Fruit fly (Drosophila melanogaster) whole organism, wandering third instar larva: Measurements from ENCODE around the gene Spase25.

Experiments
- CrebA ChIP-seq: fragments of 200-800 bp; sonication (Bioruptor generic); optimal IDR thresholded peaks from 2 replicates; lab custom pipeline; 2016; ENCODE audit warnings: missing biosample characterization, mild to moderate bottlenecking, missing genetic modification characterization, borderline replicate concordance
- Dfd ChIP-seq: fragments of >200 bp; optimal IDR thresholded peaks from 2 replicates; lab custom pipeline; 2017; ENCODE audit warnings: missing biosample characterization, missing genetic modification characterization
- HLH106 ChIP-seq: fragments of 200-800 bp; optimal IDR thresholded peaks from 3 replicates; lab custom pipeline; 2019; ENCODE audit warnings: missing biosample characterization, mild to moderate bottlenecking, missing genetic modification characterization, moderate library complexity
- Jra ChIP-seq: sonication (Bioruptor generic); optimal IDR thresholded peaks from 2 replicates; lab custom pipeline; 2016; ENCODE audit warnings: missing biosample characterization, missing genetic modification characterization
- Myc ChIP-seq: fragments of >200 bp; optimal IDR thresholded peaks from 2 replicates; lab custom pipeline; 2017
- OdsH ChIP-seq: fragments of 200-800 bp; sonication (Bioruptor generic); optimal IDR thresholded peaks from 2 replicates; lab custom pipeline; 2016; ENCODE audit warnings: missing biosample characterization, mild to moderate bottlenecking, missing genetic modification characterization
- Rel ChIP-seq, 2 experiments: fragments of 200-800 bp; sonication (Bioruptor generic) in 1 of 2; optimal IDR thresholded peaks; 2 replicates in 1 of 2; 3 replicates in 1 of 2; lab custom pipeline; 2016 to 2019; ENCODE audit warnings: mild to moderate bottlenecking in 2 of 2, missing biosample characterization in 2 of 2, missing genetic modification characterization in 2 of 2, moderate library complexity in 1 of 2
- lola ChIP-seq: fragments of >200 bp; optimal IDR thresholded peaks from 2 replicates; lab custom pipeline; 2017; ENCODE audit warnings: missing biosample characterization, missing genetic modification characterization
- pan ChIP-seq: fragments of >200 bp; optimal IDR thresholded peaks from 2 replicates; lab custom pipeline; 2017
- psq ChIP-seq: fragments of 200-800 bp; sonication (Bioruptor generic); optimal IDR thresholded peaks from 3 replicates; lab custom pipeline; 2017; ENCODE audit warnings: missing biosample characterization, mild to moderate bottlenecking, missing genetic modification characterization, moderate library complexity
- usp ChIP-seq: fragments of >200 bp; optimal IDR thresholded peaks from 2 replicates; lab custom pipeline; 2017; ENCODE audit warnings: missing biosample characterization, missing genetic modification characterization

DNA sequence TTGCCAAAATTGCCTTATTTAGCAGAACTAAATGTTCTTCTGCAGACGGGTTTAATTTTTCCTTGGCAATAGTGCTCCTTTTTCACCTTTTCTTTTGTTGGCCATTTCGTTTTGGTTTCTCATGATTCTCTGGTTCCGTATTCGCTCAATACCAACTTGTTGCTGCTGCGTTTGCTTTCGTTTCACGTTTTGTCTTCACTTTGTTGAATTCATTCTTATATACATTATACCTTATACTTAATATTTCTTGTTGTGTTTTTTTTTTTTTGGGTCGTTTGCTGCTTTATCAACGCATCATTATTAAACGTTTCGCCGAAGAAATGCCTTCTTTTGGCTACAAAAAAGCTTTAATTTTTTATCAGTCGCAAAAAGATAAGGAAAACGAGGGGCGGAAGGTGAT lies 11.2 kb downstream of the Spase25 start:
- TF ChIP-seq Myc (lab: Kevin White, UChicago) (no peak), usp (GFP tag; lab: Kevin White, UChicago) (no peak), Jra (GFP tag; lab: Kevin White, UChicago) (no peak), Dfd (no peak), pan (lab: Kevin White, UChicago) (no peak), HLH106 (tag; lab: Kevin White, UChicago) (no peak), OdsH (GFP tag; lab: Kevin White, UChicago) (no peak), psq (GFP tag; lab: Kevin White, UChicago) (peak; percentile 76), Rel (GFP tag; optimal IDR thresholded peaks at IDR 0.05; lab: Kevin White, UChicago) (no peak), Rel (tag; optimal IDR thresholded peaks at IDR 0.05; lab: Kevin White, UChicago) (peak; percentile 75), CrebA (GFP tag; lab: Kevin White, UChicago) (peak; percentile 44), lola (no peak)
